Fruit fly (Drosophila melanogaster) whole organism, wandering third instar larva: ENCODE measurements around the gene CG45413.

Experiments
- Abd-B ChIP-seq: fragments of >200 bp; optimal IDR thresholded peaks from 2 replicates; lab custom pipeline; 2017; ENCODE audit warnings: missing biosample characterization, missing genetic modification characterization
- CG32264 ChIP-seq: fragments of 200-800 bp; sonication (Bioruptor generic); optimal IDR thresholded peaks from 2 replicates; lab custom pipeline; 2016; ENCODE audit warnings: missing biosample characterization, missing genetic modification characterization
- CG9705 ChIP-seq: fragments of 200-800 bp; sonication (Bioruptor generic); optimal IDR thresholded peaks from 2 replicates; lab custom pipeline; 2018; ENCODE audit warnings: missing biosample characterization, mild to moderate bottlenecking, missing genetic modification characterization
- CrebA ChIP-seq: fragments of 200-800 bp; sonication (Bioruptor generic); optimal IDR thresholded peaks from 2 replicates; lab custom pipeline; 2016; ENCODE audit warnings: missing biosample characterization, mild to moderate bottlenecking, missing genetic modification characterization, borderline replicate concordance
- Dfd ChIP-seq: fragments of >200 bp; optimal IDR thresholded peaks from 2 replicates; lab custom pipeline; 2017; ENCODE audit warnings: missing biosample characterization, missing genetic modification characterization
- Dif ChIP-seq: fragments of 200-275, 200-300 bp; sonication (Bioruptor generic); optimal IDR thresholded peaks from 2 replicates; lab custom pipeline; 2018; ENCODE audit warnings: missing biosample characterization, missing genetic modification characterization; ENCODE audit not compliant: partially characterized antibody
- GATAd ChIP-seq: sonication (Bioruptor generic); optimal IDR thresholded peaks from 2 replicates; lab custom pipeline; 2016; ENCODE audit warnings: missing biosample characterization, missing genetic modification characterization
- HLH106 ChIP-seq: fragments of 200-800 bp; optimal IDR thresholded peaks from 3 replicates; lab custom pipeline; 2019; ENCODE audit warnings: missing biosample characterization, mild to moderate bottlenecking, missing genetic modification characterization, moderate library complexity
- Hnf4 ChIP-seq: fragments of 200-800 bp; sonication (Bioruptor generic); optimal IDR thresholded peaks from 2 replicates; lab custom pipeline; 2016; ENCODE audit warnings: missing biosample characterization, mild to moderate bottlenecking, missing genetic modification characterization
- Hr78 ChIP-seq: fragments of >200 bp; optimal IDR thresholded peaks from 2 replicates; lab custom pipeline; 2017; ENCODE audit warnings: missing biosample characterization, missing genetic modification characterization
- Hr83 ChIP-seq: fragments of 200-300 bp; sonication (Bioruptor generic); optimal IDR thresholded peaks from 2 replicates; lab custom pipeline; 2016; ENCODE audit warnings: missing biosample characterization, mild to moderate bottlenecking, missing genetic modification characterization, moderate library complexity; ENCODE audit not compliant: poor library complexity, severe bottlenecking
- Jra ChIP-seq: sonication (Bioruptor generic); optimal IDR thresholded peaks from 2 replicates; lab custom pipeline; 2016; ENCODE audit warnings: missing biosample characterization, missing genetic modification characterization
- Mio ChIP-seq: sonication (Bioruptor generic); optimal IDR thresholded peaks from 2 replicates; lab custom pipeline; 2016; ENCODE audit warnings: missing biosample characterization, missing genetic modification characterization
- Myc ChIP-seq: fragments of >200 bp; optimal IDR thresholded peaks from 2 replicates; lab custom pipeline; 2017
- N ChIP-seq: fragments of >200 bp; optimal IDR thresholded peaks from 2 replicates; lab custom pipeline; 2018; ENCODE audit warnings: missing biosample characterization, missing external identifiers, missing genetic modification characterization
- OdsH ChIP-seq: fragments of 200-800 bp; sonication (Bioruptor generic); optimal IDR thresholded peaks from 2 replicates; lab custom pipeline; 2016; ENCODE audit warnings: missing biosample characterization, mild to moderate bottlenecking, missing genetic modification characterization
- Rel ChIP-seq, 2 experiments: fragments of 200-800 bp; sonication (Bioruptor generic) in 1 of 2; optimal IDR thresholded peaks; 2 replicates in 1 of 2; 3 replicates in 1 of 2; lab custom pipeline; 2016 to 2019; ENCODE audit warnings: mild to moderate bottlenecking in 2 of 2, missing biosample characterization in 2 of 2, missing genetic modification characterization in 2 of 2, moderate library complexity in 1 of 2
- Sp1 ChIP-seq: fragments of 200-800 bp; sonication (Bioruptor generic); optimal IDR thresholded peaks from 3 replicates; lab custom pipeline; 2019; ENCODE audit warnings: missing biosample characterization, mild to moderate bottlenecking, missing genetic modification characterization, moderate library complexity
- Vsx2 ChIP-seq: fragments of 200-300, 225-300 bp; sonication (Bioruptor generic); optimal IDR thresholded peaks from 2 replicates; lab custom pipeline; 2018; ENCODE audit warnings: missing biosample characterization, missing genetic modification characterization; ENCODE audit not compliant: partially characterized antibody
- br ChIP-seq: fragments of 200-800 bp; sonication (Bioruptor generic); optimal IDR thresholded peaks from 2 replicates; lab custom pipeline; 2016; ENCODE audit warnings: missing biosample characterization, missing genetic modification characterization
- brk ChIP-seq: fragments of 200-800 bp; sonication (Bioruptor generic); optimal IDR thresholded peaks from 2 replicates; lab custom pipeline; 2016; ENCODE audit warnings: missing biosample characterization, mild to moderate bottlenecking, missing genetic modification characterization
- dl ChIP-seq, 2 experiments: fragments of 175-275, 200-275 bp in 1 of 2; fragments of 200-275 bp in 1 of 2; sonication (Bioruptor generic); optimal IDR thresholded peaks; lab custom pipeline; 2018; ENCODE audit warnings: mild to moderate bottlenecking in 2 of 2, missing biosample characterization in 2 of 2, missing genetic modification characterization in 2 of 2, moderate library complexity in 2 of 2; ENCODE audit not compliant: partially characterized antibody in 2 of 2, insufficient read depth in 1 of 2
- dmrt93B ChIP-seq: fragments of 200-800 bp; sonication (Bioruptor generic); optimal IDR thresholded peaks from 2 replicates; lab custom pipeline; 2018; ENCODE audit warnings: missing biosample characterization, mild to moderate bottlenecking, missing genetic modification characterization
- dsf ChIP-seq: sonication (Bioruptor generic); optimal IDR thresholded peaks from 2 replicates; lab custom pipeline; 2016; ENCODE audit warnings: missing biosample characterization, missing genetic modification characterization, borderline replicate concordance
- ey ChIP-seq: fragments of 200-800 bp; sonication (Bioruptor generic); optimal IDR thresholded peaks from 2 replicates; lab custom pipeline; 2016; ENCODE audit warnings: missing biosample characterization, missing genetic modification characterization
- foxo ChIP-seq, 2 experiments: fragments of 200-800 bp; sonication (Bioruptor generic); optimal IDR thresholded peaks; 2 replicates in 1 of 2; 3 replicates in 1 of 2; lab custom pipeline; 2016 to 2017; ENCODE audit warnings: missing biosample characterization in 2 of 2, missing genetic modification characterization in 2 of 2
- fru ChIP-seq: fragments of 200-800 bp; sonication (Bioruptor generic); optimal IDR thresholded peaks from 3 replicates; lab custom pipeline; 2016; ENCODE audit warnings: missing biosample characterization, mild to moderate bottlenecking, missing genetic modification characterization
- h ChIP-seq: fragments of 200-800 bp; sonication (Bioruptor generic); optimal IDR thresholded peaks from 3 replicates; lab custom pipeline; 2016; ENCODE audit warnings: missing biosample characterization, mild to moderate bottlenecking, missing genetic modification characterization
- jim ChIP-seq: fragments of 175-275, 200-325 bp; sonication (Bioruptor generic); optimal IDR thresholded peaks from 2 replicates; lab custom pipeline; 2016; ENCODE audit warnings: missing biosample characterization, mild to moderate bottlenecking, missing genetic modification characterization
- lola ChIP-seq: fragments of >200 bp; optimal IDR thresholded peaks from 2 replicates; lab custom pipeline; 2017; ENCODE audit warnings: missing biosample characterization, missing genetic modification characterization
- pan ChIP-seq: fragments of >200 bp; optimal IDR thresholded peaks from 2 replicates; lab custom pipeline; 2017
- psq ChIP-seq: fragments of 200-800 bp; sonication (Bioruptor generic); optimal IDR thresholded peaks from 3 replicates; lab custom pipeline; 2017; ENCODE audit warnings: missing biosample characterization, mild to moderate bottlenecking, missing genetic modification characterization, moderate library complexity
- rgr ChIP-seq: fragments of 200-800 bp; sonication (Bioruptor generic); optimal IDR thresholded peaks from 3 replicates; lab custom pipeline; 2016; ENCODE audit warnings: missing biosample characterization, mild to moderate bottlenecking, missing genetic modification characterization
- sage ChIP-seq: fragments of 200-800 bp; sonication (Bioruptor generic); optimal IDR thresholded peaks from 2 replicates; lab custom pipeline; 2016; ENCODE audit warnings: missing biosample characterization, mild to moderate bottlenecking, missing genetic modification characterization
- sv ChIP-seq: fragments of 200-800 bp; sonication (Bioruptor generic); optimal IDR thresholded peaks from 3 replicates; lab custom pipeline; 2016; ENCODE audit warnings: missing biosample characterization, missing genetic modification characterization
- tai ChIP-seq: sonication (Bioruptor generic); optimal IDR thresholded peaks from 2 replicates; lab custom pipeline; 2016; ENCODE audit warnings: missing biosample characterization, missing genetic modification characterization
- usp ChIP-seq: fragments of >200 bp; optimal IDR thresholded peaks from 2 replicates; lab custom pipeline; 2017; ENCODE audit warnings: missing biosample characterization, missing genetic modification characterization
- woc ChIP-seq: sonication (Bioruptor generic); optimal IDR thresholded peaks from 2 replicates; lab custom pipeline; 2016; ENCODE audit warnings: missing biosample characterization, mild to moderate bottlenecking, missing genetic modification characterization

CG45413 gene

DNA sequence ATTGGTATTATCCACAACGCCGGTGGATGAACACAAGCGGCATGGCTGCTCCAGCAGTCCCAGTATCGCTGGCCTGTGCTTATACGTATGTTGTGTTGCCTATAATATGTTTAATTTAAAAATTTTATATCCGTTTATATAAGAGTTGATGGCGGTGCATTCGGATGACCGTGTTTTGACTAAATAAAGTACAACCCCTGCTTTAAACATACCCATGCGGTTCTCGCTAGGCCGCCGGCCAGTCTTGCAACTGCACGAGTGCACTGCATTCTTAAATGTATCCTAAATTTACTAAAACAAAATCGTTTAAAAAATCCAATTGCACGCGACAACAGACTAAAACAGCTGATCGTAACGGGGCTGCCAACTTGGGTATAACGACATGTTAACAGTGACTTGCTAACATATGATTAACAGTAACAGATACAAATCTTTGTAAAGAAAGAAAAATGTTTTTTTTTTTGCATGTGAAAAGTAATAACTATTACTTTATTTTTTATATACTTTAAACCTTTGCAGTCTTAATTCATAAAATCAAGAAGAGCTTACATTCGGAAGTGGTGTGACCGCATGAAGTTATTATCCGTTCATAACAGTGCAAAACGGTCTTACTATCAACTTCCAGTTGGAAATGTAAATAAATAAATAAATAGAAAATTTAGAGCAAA is 26.1 kb upstream of the CG45413 start, which contains the start of the genes Uqcc1 and Surf1:
TSS of gene Uqcc1 (minus strand) at position 356 of the 668 bp plus-strand sequence.
TSS of gene Surf1 (plus strand) at position 594 of the 668 bp plus-strand sequence.
- no peak for TF ChIP-seq dsf (GFP tag; lab: Kevin White, UChicago)
- no peak for TF ChIP-seq Hr83 (GFP tag; lab: Kevin White, UChicago)
- TF ChIP-seq rgr (GFP tag; lab: Kevin White, UChicago), result no peak
- TF ChIP-seq sage (GFP tag; lab: Kevin White, UChicago), result no peak
- no peak for TF ChIP-seq fru

DNA sequence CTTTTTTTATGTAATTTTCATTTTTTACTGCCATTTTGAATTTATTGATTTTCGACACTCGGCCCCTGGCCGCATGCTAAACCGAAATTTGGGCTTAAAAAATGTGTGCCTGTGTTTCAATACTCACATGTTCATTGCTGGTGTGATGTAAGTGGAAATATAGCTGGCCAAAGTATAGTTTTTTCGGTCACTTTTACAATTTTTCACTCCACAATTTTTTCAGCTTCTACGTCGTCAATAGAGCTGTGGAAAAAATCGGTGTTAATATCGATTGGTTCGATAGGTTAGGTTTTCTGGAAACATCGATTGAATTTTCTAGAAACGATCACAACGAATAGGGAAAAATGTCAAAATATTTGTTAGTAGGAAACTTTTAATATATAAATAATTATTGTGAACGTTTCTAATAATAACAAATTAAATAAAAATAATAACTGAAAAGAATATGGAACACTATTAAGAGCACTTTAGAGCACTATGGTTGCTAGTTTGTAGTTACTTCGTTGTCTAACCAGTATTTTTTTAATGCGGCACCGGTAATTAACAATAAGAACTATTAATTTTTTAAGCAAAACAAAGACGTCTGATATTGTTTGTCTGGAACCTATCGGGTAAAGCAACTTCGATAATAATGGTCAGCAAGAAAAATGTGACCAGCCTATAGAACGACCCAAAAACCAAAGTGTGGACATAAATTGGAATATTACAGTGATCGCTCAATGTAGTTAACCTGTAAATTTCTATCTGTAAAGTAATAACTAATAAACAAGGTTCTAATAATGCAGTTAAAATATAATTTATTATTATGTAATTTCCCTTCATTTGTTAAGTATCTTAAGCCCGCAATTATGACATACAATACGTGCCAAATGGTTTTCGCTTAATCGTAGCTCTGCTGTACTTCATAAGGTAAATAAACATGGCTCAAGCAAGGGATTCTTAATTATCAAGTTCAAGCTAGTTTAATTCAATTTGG is 23.8 kb upstream of the CG45413 start, which contains the start of the genes CG10077 and CG9948:
TSS of gene CG10077 (minus strand) at position 651 of the 976 bp plus-strand sequence.
TSS of gene CG9948 (plus strand) at position 738 of the 976 bp plus-strand sequence.
- TF ChIP-seq dmrt93B (GFP tag; lab: Kevin White, UChicago) (peak; percentile 84), psq (GFP tag; lab: Kevin White, UChicago) (peak; percentile 83), GATAd (GFP tag; lab: Kevin White, UChicago) (no peak), OdsH (peak; percentile 89), lola (no peak), jim (GFP tag; lab: Kevin White, UChicago) (no peak), rgr (GFP tag; lab: Kevin White, UChicago) (peak; percentile 92), Abd-B (GFP tag; lab: Kevin White, UChicago) (no peak), Hr83 (GFP tag; lab: Kevin White, UChicago) (no peak), br (peak; percentile 82), sage (GFP tag; lab: Kevin White, UChicago) (peak; percentile 90), foxo (GFP tag; optimal IDR thresholded peaks at IDR 0.05; lab: Kevin White, UChicago) (peak in 1 of 2 experiments; percentile 93), fru (peak; percentile 86), tai (no peak), Jra (GFP tag; lab: Kevin White, UChicago) (peak; percentile 53), CrebA (GFP tag; lab: Kevin White, UChicago) (no peak), Sp1 (GFP tag; lab: Kevin White, UChicago) (peak; percentile 91), sv (GFP tag; lab: Kevin White, UChicago) (peak; percentile 80), Myc (no peak), Vsx2 (GFP tag; lab: Kevin White, UChicago) (no peak), dl (GFP tag; optimal IDR thresholded peaks at IDR 0.05; lab: Kevin White, UChicago; ENCODE audit: insufficient read depth in 1 of 2, partially characterized antibody in 2 of 2) (no peak), HLH106 (tag; lab: Kevin White, UChicago) (peak; percentile 94), N (no peak), brk (GFP tag; lab: Kevin White, UChicago) (peak; percentile 90), woc (peak; percentile 85), CG9705 (GFP tag; lab: Kevin White, UChicago) (peak; percentile 88), Dfd (no peak), h (GFP tag; lab: Kevin White, UChicago) (peak; percentile 90), usp (GFP tag; lab: Kevin White, UChicago) (no peak), pan (no peak), Rel (GFP tag; optimal IDR thresholded peaks at IDR 0.05; lab: Kevin White, UChicago) (no peak), Rel (tag; optimal IDR thresholded peaks at IDR 0.05; lab: Kevin White, UChicago) (peak; percentile 76), dsf (GFP tag; lab: Kevin White, UChicago) (peak; percentile 59), Dif (no peak), CG32264 (GFP tag; lab: Kevin White, UChicago) (peak; percentile 41), Hnf4 (GFP tag; lab: Kevin White, UChicago) (peak; percentile 85), ey (GFP tag; lab: Kevin White, UChicago) (peak; percentile 87), Hr78 (GFP tag; lab: Kevin White, UChicago) (no peak), Mio (GFP tag; lab: Kevin White, UChicago) (peak; percentile 29)
- TF ChIP-seq, all 38 proteins: peak for 22
